Fruit fly (Drosophila melanogaster): ENCODE results near the gene CG11384.
A peak's percentile ranks its signal among the peaks of the same experiment; 100 is the strongest.

DNA sequence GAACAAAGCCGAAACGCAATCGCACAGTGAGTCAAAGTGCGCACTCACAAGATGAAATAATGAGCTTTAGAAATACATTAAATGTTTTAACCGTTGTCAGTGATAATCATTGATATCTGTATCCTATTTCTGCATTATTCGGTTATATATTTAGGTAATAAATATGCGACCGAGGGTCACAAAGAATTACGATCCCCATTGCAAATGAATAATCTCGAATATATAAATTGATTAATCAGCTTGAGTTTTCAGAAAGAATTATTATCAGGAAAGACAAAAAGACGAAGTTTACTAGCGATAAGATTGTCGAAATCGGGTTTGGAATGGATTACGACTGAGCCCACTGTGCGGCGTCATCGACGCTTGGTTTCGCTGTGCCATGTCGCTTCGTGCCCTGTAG lies 4.8 kb downstream of the CG11384 start:
- TF ChIP-seq Mio (GFP tag; optimal IDR thresholded peaks at IDR 0.05) (no peak), br (GFP tag; optimal IDR thresholded peaks at IDR 0.05) (peak; percentile 51)

All from whole organism, wandering third instar larva.